Fruit fly (Drosophila melanogaster): ENCODE results near the gene CG10512.

The CG10512 gene

DNA sequence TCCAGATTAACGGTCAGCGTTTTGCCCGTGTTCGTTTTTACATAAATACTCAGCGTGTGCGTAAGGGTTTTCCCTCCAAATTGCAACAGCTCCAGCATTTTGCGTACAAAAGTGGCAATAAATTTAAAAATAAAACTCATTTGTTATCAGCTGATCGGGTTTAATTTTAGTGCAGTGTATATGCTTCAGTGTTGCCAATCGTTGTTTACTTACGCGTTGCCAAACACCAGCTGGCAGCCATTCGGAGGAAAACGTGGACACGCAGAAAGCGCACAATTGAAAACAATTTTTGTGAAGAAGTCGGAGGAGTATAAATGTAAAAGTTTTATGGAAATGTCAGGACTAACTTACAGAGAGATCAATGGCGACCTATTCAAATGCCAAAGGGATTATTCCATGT is 6.2 kb upstream of the CG10512 start, which contains the start of the genes Targ3 and park:
Targ3 (plus strand) TSS at position 269 of the 400 bp plus-strand sequence.
park (minus strand) TSS at position 291 of the 400 bp plus-strand sequence.
- TF ChIP-seq CG4496 (GFP tag; IDR thresholded peaks at IDR 0.05) (0 out of 3 replicates have a peak, but pooled peaks have one; percentile 37), CG10348 (GFP tag; IDR thresholded peaks at IDR 0.05) (no peak), fd96Ca (GFP tag; IDR thresholded peaks at IDR 0.05) (peak; percentile 33; the same call in 1 of the 3 replicates)

DNA sequence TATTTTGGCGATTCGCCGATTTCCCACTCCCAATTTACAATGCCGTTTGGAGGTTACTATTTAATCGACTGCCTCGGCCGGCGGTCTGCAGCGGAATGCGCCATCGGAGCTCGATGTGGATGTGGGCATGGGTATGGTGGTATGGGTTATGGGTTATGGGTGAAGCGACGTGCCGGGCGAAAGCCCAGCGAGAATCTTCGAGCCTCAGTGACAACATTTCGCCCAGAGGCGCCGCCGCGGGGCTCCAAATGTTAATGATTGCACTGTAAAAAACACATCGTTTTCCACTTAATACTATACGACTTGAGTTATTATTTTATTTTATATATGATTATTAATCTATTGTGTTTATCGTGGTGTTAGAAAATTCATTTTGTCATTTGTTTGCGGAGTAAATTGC is 2.1 kb upstream of the CG10512 start:
- TF ChIP-seq CG10348 (GFP tag; IDR thresholded peaks at IDR 0.05) (no peak), rn (GFP tag; IDR thresholded peaks at IDR 0.05) (no peak), Pif1A (GFP tag; optimal IDR thresholded peaks at IDR 0.05) (peak; percentile 17), Snoo (tag; optimal IDR thresholded peaks at IDR 0.05) (no peak), EcR (GFP tag; optimal IDR thresholded peaks at IDR 0.05) (peak; percentile 2), CG14655 (GFP tag; optimal IDR thresholded peaks at IDR 0.05) (peak; percentile 35), CG4496 (GFP tag; IDR thresholded peaks at IDR 0.05) (peak; percentile 70), Pif1B (GFP tag; optimal IDR thresholded peaks at IDR 0.05) (peak; percentile 11), Ets98B (GFP tag; IDR thresholded peaks at IDR 0.05) (no peak; the same call in 1 of the 2 replicates), CG9948 (tag; optimal IDR thresholded peaks at IDR 0.05) (peak; percentile 28), fd96Ca (GFP tag; IDR thresholded peaks at IDR 0.05) (no peak)

DNA sequence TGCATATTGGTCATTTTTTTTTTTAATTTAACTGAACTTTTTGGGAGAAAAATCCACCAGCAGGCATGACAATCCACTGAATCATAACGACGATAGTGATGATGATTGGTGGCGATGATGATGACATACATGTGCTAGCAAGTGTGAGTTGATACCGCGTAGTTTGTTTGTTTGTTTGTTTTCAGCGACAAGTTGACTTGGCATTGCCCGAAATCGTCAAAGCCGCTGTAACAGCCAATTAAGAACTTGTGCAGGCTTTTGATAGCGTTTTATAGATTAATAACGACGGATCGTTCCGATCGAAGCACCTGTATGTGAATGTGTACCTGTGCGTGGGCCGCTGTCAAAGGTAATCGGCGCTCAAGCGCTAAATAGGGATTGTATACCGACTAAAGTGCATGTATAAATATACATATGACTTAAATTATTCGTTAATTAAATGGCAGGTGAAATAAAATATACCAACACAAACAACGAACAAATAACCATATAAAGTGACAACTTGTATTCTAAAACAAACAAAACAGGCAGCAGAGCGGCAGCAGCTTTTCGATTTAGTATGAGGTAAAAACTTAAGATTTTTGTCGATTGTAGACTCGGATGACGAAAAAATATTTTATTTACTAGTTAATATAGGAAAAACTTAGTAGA is 1.3 kb upstream of the CG10512 start:
- TF ChIP-seq CG8301 (tag; optimal IDR thresholded peaks at IDR 0.05) (no peak), Pif1A (GFP tag; optimal IDR thresholded peaks at IDR 0.05) (no peak), D1 (tag; optimal IDR thresholded peaks at IDR 0.05) (no peak)

DNA sequence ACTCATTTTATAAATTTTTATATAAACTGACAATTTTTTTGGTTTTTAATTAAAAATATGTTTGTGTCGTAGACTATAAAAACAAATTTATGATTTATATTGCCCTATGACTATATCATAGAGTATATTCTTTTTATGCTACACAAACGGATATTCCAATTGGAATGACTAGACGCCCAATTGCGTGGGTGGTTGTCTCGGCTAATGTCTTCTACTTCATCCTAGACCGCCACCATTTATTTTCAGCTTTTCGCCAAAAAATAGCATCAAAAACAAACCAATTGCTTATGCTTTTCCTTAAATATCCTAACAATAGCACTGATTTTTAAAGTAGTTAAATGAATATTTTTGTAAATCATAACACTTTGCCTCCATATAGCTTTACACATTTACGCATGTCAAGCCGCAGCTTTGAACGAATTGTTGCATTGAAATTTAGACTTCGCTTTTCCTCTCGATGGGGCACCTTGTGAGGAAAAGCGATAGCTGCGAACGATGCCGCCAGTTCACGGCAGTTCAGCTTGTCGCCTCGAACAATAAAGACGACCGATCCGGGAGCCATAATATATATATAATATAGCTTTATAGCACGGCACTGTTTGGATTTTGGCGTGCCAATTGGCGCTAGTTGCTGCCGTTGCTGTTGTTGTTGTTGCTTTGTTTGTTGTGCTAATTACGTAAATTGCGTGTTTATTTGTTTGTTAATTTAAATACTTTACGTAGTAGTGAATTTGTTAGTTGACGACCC is 517 bp upstream of the CG10512 start:
- TF ChIP-seq D1 (tag; optimal IDR thresholded peaks at IDR 0.05) (peak; percentile 52), CG14655 (GFP tag; optimal IDR thresholded peaks at IDR 0.05) (peak; percentile 11), gl (tag; optimal IDR thresholded peaks at IDR 0.05) (no peak), Pif1B (GFP tag; optimal IDR thresholded peaks at IDR 0.05) (no peak), EcR (GFP tag; optimal IDR thresholded peaks at IDR 0.05) (peak; percentile 72), Ets98B (GFP tag; IDR thresholded peaks at IDR 0.05) (no peak)

DNA sequence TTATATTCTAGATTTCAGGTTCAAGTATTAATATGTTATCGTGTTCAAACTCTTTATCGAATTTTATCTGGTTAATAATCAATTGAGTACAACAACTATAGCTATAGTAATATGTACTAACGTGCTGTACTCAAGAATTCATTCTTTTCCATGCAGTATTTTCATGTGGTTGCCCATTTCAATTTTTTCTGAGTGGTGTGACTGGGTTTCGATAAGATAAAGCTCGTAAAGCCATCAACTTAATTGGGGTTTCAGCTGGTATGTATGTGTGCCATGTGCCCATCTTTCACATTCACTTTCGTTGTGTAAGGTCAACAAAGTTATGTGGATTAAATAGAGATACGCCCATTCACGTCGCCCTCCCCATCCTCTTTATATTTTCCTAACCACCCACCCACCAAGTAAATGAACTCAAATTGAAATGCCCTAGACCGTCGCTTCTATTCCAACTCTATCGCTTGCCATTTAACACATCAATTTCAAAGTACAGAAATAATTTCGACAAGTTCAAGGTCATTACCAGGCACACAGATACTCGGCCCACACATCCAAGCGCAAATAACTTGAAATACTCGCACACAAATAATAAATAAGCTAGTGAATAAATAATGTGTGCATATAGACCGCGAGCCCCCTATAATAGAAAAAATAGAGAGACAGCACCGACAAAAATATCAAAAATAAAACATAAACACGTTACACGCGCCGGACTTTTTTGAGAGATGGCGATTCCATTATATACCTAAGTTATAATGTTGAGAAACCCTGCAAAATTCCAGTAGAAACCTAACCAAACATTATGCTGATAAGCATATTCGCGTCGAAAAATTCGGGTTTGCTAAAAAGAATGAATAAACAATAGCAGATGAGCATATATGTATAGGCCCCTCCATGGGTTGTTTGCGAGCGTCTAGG is 2.1 kb downstream of the CG10512 start:
- TF ChIP-seq CG8159 (tag; optimal IDR thresholded peaks at IDR 0.05) (no peak), CG9948 (tag; optimal IDR thresholded peaks at IDR 0.05) (no peak), CG12605 (GFP tag; IDR thresholded peaks at IDR 0.05) (no peak), fd96Ca (GFP tag; IDR thresholded peaks at IDR 0.05) (no peak), Pif1B (GFP tag; optimal IDR thresholded peaks at IDR 0.05) (no peak), D1 (tag; optimal IDR thresholded peaks at IDR 0.05) (no peak)

DNA sequence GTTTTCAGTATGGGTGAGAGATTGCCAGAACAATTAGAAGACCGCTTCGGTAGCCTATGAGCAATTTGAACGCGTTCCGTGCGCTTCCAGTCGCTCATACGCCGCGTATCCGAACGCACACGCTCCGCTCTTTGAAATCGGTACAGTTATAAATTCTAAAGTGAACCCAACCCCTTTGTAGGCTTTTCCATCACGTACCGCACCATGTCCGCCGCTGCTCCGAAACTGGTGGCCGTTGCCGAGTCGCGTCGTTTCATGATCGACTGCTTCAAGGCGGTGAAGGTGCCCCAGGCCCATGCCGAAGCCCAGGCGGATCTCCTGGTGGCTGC is 2.7 kb downstream of the CG10512 start:
- no peak for TF ChIP-seq rn (GFP tag; IDR thresholded peaks at IDR 0.05)
- no peak for TF ChIP-seq CG15710 (tag; optimal IDR thresholded peaks at IDR 0.05)
- no peak for TF ChIP-seq EcR (GFP tag; optimal IDR thresholded peaks at IDR 0.05)
- TF ChIP-seq CG32121 (GFP tag; IDR thresholded peaks at IDR 0.05): no peak
- no peak for TF ChIP-seq CG34367 (tag; optimal IDR thresholded peaks at IDR 0.05)
- TF ChIP-seq CG14655 (GFP tag; optimal IDR thresholded peaks at IDR 0.05): no peak
- TF ChIP-seq CG4496 (GFP tag; IDR thresholded peaks at IDR 0.05): no peak
- no peak for TF ChIP-seq gl (tag; optimal IDR thresholded peaks at IDR 0.05)
- no peak for TF ChIP-seq CG17806 (tag; optimal IDR thresholded peaks at IDR 0.05)
- TF ChIP-seq Snoo (tag; optimal IDR thresholded peaks at IDR 0.05): no peak
- no peak for TF ChIP-seq CG13204 (GFP tag; optimal IDR thresholded peaks at IDR 0.05)
- no peak for TF ChIP-seq CG8301 (tag; optimal IDR thresholded peaks at IDR 0.05)
- no peak for TF ChIP-seq fd96Ca (GFP tag; IDR thresholded peaks at IDR 0.05)
- TF ChIP-seq CG10348 (GFP tag; IDR thresholded peaks at IDR 0.05): no peak
- TF ChIP-seq CG8159 (tag; optimal IDR thresholded peaks at IDR 0.05): no peak
- TF ChIP-seq D1 (tag; optimal IDR thresholded peaks at IDR 0.05): no peak
- TF ChIP-seq Pif1A (GFP tag; optimal IDR thresholded peaks at IDR 0.05): no peak
